Fruit fly (Drosophila melanogaster) Kc167 (cell line): Measurements from ENCODE around the gene CG13713.

Experiments used
- Myc ChIP-seq: fragments of >200 bp; optimal IDR thresholded peaks from 2 replicates; lab custom pipeline; 2017; ENCODE audit warnings: missing external identifiers
- h ChIP-seq: fragments of >200 bp; optimal IDR thresholded peaks from 3 replicates; lab custom pipeline; 2018; ENCODE audit warnings: missing external identifiers
- insv ChIP-seq: fragments of >200 bp; optimal IDR thresholded peaks from 3 replicates; lab custom pipeline; 2018; ENCODE audit warnings: missing external identifiers
- psq ChIP-seq: fragments of >200 bp; optimal IDR thresholded peaks from 2 replicates; lab custom pipeline; 2017; ENCODE audit warnings: missing external identifiers
- ttk ChIP-seq: sonication (Bioruptor generic); optimal IDR thresholded peaks from 2 replicates; lab custom pipeline; 2017; ENCODE audit warnings: missing external identifiers

DNA sequence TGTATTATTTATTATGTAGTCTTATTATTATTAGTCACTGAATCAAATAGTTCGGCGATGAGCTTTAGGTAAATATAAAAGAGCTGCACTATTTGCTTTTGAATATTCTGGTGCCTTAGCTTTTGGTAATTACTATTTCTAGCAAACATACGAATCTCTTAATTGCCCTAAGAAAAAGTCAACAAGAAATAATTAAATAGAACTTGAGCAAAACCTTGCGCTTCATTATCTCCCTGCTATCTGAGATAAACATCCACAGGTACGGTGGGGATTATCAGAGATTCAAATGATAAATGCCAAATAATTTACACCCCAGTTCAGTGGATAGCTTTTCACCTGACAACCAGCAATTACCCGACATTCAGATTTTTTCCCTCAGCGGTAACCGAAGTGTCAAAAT, 11.4 kb upstream of the CG13713 start:
- TF ChIP-seq psq (lab: Kevin White, UChicago): no peak
- TF ChIP-seq insv (lab: Kevin White, UChicago): no peak
- no peak for TF ChIP-seq ttk (lab: Kevin White, UChicago)
- TF ChIP-seq h (lab: Kevin White, UChicago): no peak
- TF ChIP-seq Myc (lab: Kevin White, UChicago): no peak
